Worm (Caenorhabditis elegans): ENCODE measurements around the gene irld-9.
A peak's percentile ranks its signal among the peaks of the same experiment; 100 is the strongest.
"Not testable (repeated sequence)": the region's sequence is repeated elsewhere in the genome, so short reads cannot be mapped to it uniquely, and the experiment has no call there.

irld-9 gene

DNA sequence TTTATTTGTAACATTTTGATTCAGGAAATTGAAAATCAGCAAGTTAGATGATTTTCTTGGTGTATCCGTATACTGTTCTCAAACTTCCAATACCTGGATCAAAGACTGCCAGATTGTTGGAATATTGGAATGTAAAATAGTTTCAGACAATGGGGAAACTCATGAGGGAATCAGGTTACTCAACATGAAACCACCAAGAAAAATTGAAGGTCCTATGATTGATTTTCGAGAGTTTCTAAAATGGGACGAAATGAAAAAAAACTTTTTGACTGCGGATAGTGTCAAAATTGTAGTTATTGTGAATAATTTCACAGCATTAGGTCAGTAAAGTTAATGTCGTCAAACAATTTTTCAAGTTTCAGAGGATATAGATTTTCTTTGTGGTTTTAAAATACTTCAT, 33.0 kb upstream of the irld-9 start, which contains the start of gene math-3:
TSS of gene math-3 (plus strand) at position 301 of the 400 bp plus-strand sequence.
- TF ChIP-seq let-607 (tag; optimal IDR thresholded peaks at IDR 0.05) (no peak), B0019.2 (GFP tag; conservative IDR thresholded peaks at IDR 0.05) (no peak), mcd-1 (GFP tag; IDR thresholded peaks at IDR 0.05) (no peak), ztf-22 (GFP tag; optimal IDR thresholded peaks at IDR 0.05) (no peak), B0035.1 (tag; optimal IDR thresholded peaks at IDR 0.05) (no peak)

DNA sequence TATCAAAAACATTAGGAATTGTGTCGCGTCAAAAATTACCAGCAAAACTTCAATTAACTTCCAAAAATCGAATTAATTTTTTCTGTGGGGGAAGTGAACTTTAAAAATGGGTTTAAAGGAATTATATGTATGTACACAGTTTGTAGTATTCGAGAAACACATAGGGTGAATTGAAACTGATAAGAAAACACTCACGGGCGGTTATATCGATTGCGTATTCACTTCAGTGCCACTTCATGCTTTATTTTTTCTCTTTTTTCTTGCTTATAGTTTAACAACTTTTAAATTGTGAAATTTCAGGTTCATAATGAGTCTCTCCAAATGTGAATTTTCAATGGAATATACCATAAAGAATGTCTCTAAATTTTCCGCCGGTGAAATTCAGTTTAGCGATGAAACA, 32.6 kb upstream of the irld-9 start, which contains the start of gene math-26:
TSS of gene math-26 (plus strand) at position 301 of the 400 bp plus-strand sequence.
- TF ChIP-seq chd-7 (tag; optimal IDR thresholded peaks at IDR 0.05); mel-28 (tag; optimal IDR thresholded peaks at IDR 0.05; ENCODE audit: borderline replicate concordance); Y56A3A.18 (GFP tag; IDR thresholded peaks at IDR 0.05): not testable (repeated sequence)

DNA sequence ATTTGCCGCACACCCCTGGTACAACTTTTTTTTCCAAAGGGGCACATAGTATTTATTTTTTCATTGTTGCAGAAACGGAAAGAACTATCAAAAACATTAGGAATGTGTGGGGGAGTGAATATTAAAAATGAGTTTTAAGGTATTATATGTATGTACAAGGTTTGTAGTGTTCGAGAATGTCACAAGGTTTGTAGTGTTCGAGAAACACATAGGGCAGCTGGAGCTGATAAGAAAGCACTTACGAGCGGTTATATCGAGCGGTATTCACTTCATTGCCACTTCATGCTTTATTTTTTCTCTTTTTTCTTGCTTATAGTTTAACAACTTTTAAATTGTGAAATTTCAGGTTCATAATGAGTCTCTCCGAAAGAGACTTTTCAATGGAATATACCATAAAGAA, 28.7 kb upstream of the irld-9 start:
- TF ChIP-seq nhr-80 (tag; optimal IDR thresholded peaks at IDR 0.05) (peak; percentile 36), dox-1 (GFP tag; IDR thresholded peaks at IDR 0.05) (0 out of 2 replicates have a peak, but pooled peaks have one; percentile 14)

DNA sequence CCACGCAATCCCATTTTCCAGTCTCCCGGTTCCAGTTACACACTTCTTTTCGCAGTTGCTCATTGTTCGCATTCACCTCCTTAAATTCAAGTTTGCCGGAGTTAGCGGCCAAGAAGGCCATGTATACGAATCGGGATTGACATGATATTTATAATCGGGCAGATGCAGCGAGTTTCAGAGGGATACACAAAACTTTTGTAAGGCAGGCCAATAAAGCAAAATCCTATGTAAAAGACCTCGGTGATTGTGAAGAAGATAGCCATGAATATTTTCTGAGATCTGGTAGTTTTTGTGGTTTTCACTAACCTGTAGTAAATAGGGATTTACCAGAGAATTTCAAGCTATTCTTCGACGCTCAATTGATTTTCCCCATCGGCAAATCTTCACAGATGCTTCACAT, 28.0 kb upstream of the irld-9 start:
- no peak for TF ChIP-seq nfyb-1 (GFP tag; IDR thresholded peaks at IDR 0.05)

DNA sequence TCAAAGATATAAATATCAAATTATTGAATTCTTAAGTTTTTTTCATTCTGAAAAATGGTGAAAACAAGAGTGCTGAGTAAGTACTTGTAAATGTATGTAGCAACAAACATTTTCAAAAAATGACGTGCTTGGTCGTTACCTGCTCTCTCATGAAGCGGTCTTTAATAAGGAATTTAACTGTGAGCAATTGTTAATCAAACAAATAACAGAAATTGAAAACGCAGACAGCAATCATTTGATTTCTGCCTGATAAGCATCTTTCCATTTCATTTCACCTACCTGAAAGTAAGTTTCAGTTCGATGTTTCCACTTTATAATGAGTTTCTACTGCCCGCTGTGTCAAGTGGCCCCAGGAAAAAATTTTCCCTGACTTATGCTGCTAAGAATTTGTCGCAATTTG, 24.3 kb upstream of the irld-9 start, which contains the start of gene math-28:
TSS of gene math-28 (plus strand) at position 301 of the 400 bp plus-strand sequence.
- TF ChIP-seq attf-5 (GFP tag; optimal IDR thresholded peaks at IDR 0.05) = no peak
- no peak for TF ChIP-seq nhr-120 (GFP tag; IDR thresholded peaks at IDR 0.05)
- no peak for TF ChIP-seq ccch-3 (GFP tag; optimal IDR thresholded peaks at IDR 0.05)
- TF ChIP-seq nfya-1 (tag; optimal IDR thresholded peaks at IDR 0.05; ENCODE audit: borderline replicate concordance, insufficient read depth) = no peak
- no peak for TF ChIP-seq egl-44 (GFP tag; IDR thresholded peaks at IDR 0.05)
- no peak for TF ChIP-seq somi-1 (GFP tag; optimal IDR thresholded peaks at IDR 0.05)
- no peak for TF ChIP-seq ceh-91 (GFP tag; IDR thresholded peaks at IDR 0.05)
- TF ChIP-seq F52B5.7 (tag; optimal IDR thresholded peaks at IDR 0.05) = no peak
- TF ChIP-seq snpc-1.3 (tag; optimal IDR thresholded peaks at IDR 0.05; ENCODE audit: insufficient read depth) = no peak
- no peak for TF ChIP-seq bed-1 (GFP tag; IDR thresholded peaks at IDR 0.05)
- TF ChIP-seq egrh-3 (GFP tag; IDR thresholded peaks at IDR 0.05) = no peak
- TF ChIP-seq B0035.1 (tag; optimal IDR thresholded peaks at IDR 0.05) = no peak
- TF ChIP-seq D2030.7 (GFP tag; IDR thresholded peaks at IDR 0.05) = no peak
- TF ChIP-seq C17E4.6 (GFP tag; IDR thresholded peaks at IDR 0.05) = no peak

ce11 chrII:1761564-1761963, 22.8 kb upstream of the irld-9 start, which contains the start of gene F36H5.4:
F36H5.4 (plus strand) TSS chrII:1761864.
- no peak for TF ChIP-seq ama-1 (optimal IDR thresholded peaks at IDR 0.05)
- TF ChIP-seq ama-1 (GFP tag; optimal IDR thresholded peaks at IDR 0.05) = no peak
- no peak for TF ChIP-seq Y53F4B.3 (GFP tag; IDR thresholded peaks at IDR 0.05)

ce11 chrII:1759602-1760001, 20.9 kb upstream of the irld-9 start, which contains the start of gene F36H5.18:
F36H5.18 (plus strand) TSS chrII:1759902.
- TF ChIP-seq dox-1 (GFP tag; IDR thresholded peaks at IDR 0.05) (no peak), lin-54 (GFP tag; optimal IDR thresholded peaks at IDR 0.05) (no peak), ceh-40 (GFP tag; IDR thresholded peaks at IDR 0.05) (no peak), cebp-1 (GFP tag; IDR thresholded peaks at IDR 0.05) (no peak), cebp-1 (tag; optimal IDR thresholded peaks at IDR 0.05) (no peak), ceh-27 (GFP tag; optimal IDR thresholded peaks at IDR 0.05) (no peak), B0035.1 (tag; optimal IDR thresholded peaks at IDR 0.05) (no peak), hlh-26 (GFP tag; conservative IDR thresholded peaks at IDR 0.05) (no peak), dpl-1 (GFP tag; optimal IDR thresholded peaks at IDR 0.05) (no peak), F10E7.11 (tag; optimal IDR thresholded peaks at IDR 0.05) (no peak), mel-28 (tag; optimal IDR thresholded peaks at IDR 0.05; ENCODE audit: borderline replicate concordance) (no peak), atf-7 (tag; optimal IDR thresholded peaks at IDR 0.05) (no peak), B0261.1 (tag; optimal IDR thresholded peaks at IDR 0.05) (no peak), F52B5.7 (tag; optimal IDR thresholded peaks at IDR 0.05) (no peak), ztf-28 (GFP tag; IDR thresholded peaks at IDR 0.05) (no peak)
